Worm (Caenorhabditis elegans): ENCODE measurements around the gene C18F10.7.
A peak's percentile ranks its signal among the peaks of the same experiment; 100 is the strongest.

The C18F10.7 gene

DNA sequence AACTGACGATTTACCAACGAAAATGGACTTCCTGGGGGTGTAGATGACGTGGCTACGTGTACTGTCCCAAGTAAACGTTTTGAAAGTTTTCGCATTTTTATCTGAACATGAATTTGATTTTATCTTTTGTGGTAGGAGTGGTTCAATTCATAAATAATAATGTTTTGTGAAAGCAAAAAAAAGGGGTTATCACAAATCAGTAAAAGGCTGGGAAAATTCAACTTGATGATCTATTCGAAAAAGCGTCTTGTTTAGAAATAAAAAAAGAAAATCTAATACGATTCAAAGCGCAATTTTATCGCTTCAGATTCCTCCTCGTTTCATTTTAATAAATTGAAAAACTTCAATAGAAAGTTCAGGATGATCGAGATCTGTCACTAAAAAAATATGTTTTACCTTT lies 46.0 kb upstream of the C18F10.7 start, which contains the start of gene C56G2.5:
TSS of gene C56G2.5 (minus strand) at position 101 of the 400 bp plus-strand sequence.
- no peak for TF ChIP-seq jun-1 (tag; optimal IDR thresholded peaks at IDR 0.05)
- peak in 1 of 2 experiments; percentile 38 for TF ChIP-seq unc-62 (GFP tag; optimal IDR thresholded peaks at IDR 0.05 in 1 of 2)
- TF ChIP-seq unc-62 (tag; optimal IDR thresholded peaks at IDR 0.05), result no peak

DNA sequence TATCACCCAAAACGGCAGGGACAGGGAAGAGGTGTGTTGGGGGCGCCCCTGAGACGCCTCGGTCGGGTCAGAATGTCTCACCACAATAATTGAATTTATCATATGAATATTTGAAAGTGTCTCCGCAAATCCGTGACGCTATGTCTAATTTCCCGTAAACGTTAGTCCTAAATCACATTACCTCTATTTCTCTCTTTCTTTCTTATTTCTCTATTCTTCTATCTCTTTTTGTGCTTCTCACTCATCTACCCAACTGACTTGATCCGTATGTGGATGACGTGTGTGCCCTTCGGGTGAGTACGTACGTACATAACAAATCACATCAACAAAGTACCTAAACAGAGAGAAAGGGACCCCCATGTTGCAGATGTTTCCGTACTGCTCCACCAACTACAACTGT lies 39.2 kb upstream of the C18F10.7 start:
- TF ChIP-seq ctbp-1 (GFP tag; IDR thresholded peaks at IDR 0.05) (peak; percentile 64; the same call in 1 of the 2 replicates), egl-43 (GFP tag; IDR thresholded peaks at IDR 0.05) (no peak), unc-62 (GFP tag; optimal IDR thresholded peaks at IDR 0.05 in 1 of 2) (peak in 1 of 2 experiments; percentile 8), unc-62 (tag; optimal IDR thresholded peaks at IDR 0.05) (no peak), ces-1 (GFP tag; optimal IDR thresholded peaks at IDR 0.05) (peak; percentile 93), saeg-2 (GFP tag; IDR thresholded peaks at IDR 0.05) (no peak), fkh-10 (GFP tag; optimal IDR thresholded peaks at IDR 0.05) (peak; percentile 92)

DNA sequence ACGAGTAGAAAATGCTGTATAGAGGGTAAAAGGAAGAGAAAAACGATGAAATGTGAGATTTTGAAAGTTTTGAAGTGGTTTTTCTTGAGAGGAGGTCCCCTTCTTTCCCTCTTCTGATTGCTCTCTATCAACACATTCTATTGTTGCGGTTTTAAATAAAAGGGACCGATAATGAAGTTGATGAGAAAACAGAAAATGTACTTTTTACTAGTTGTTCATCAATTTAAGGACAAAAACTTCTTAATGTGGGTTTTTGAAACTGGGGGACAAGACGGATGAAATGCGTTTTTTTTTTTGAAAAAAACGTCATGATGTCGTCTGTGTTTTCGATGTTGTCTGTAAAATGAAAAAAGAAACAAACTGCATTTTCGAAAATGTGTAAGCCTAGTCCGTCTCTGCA lies 38.6 kb upstream of the C18F10.7 start:
- TF ChIP-seq zip-11 (GFP tag; IDR thresholded peaks at IDR 0.05) (no peak), aha-1 (tag) (peak; percentile 93)

ce11 chrIII:6315515-6315914 lies 37.4 kb upstream of the C18F10.7 start:
- peak in 1 of 2 experiments; percentile 98 for TF ChIP-seq unc-62 (GFP tag; optimal IDR thresholded peaks at IDR 0.05 in 1 of 2)
- TF ChIP-seq unc-62 (tag; optimal IDR thresholded peaks at IDR 0.05), result no peak
- no peak for TF ChIP-seq F49E8.2 (tag; optimal IDR thresholded peaks at IDR 0.05; ENCODE audit: borderline replicate concordance)

DNA sequence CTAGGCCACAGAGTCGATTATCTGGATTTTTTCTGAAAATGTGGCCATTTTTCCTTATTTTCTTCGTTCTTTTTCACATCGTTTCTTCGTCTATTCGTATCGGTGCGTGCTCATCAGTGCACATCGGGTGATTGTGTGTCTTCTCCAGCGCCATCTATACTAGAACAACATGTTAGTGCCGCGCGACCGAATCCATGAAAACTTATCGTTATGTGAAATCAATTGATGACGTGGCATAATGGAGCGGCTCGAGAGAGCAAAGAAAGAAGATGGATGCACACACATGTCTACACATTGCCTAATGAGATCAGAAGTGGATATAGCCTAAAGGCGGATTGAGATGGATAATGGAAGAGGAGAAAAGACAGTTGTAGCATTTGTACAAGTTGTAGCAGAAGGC lies 34.1 kb upstream of the C18F10.7 start:
- TF ChIP-seq aha-1 (tag), result peak; percentile 56
- TF ChIP-seq aly-2 (tag; optimal IDR thresholded peaks at IDR 0.05), result no peak
- peak in 1 of 2 experiments; percentile 74 for TF ChIP-seq unc-62 (GFP tag; optimal IDR thresholded peaks at IDR 0.05 in 1 of 2)
- TF ChIP-seq unc-62 (tag; optimal IDR thresholded peaks at IDR 0.05), result no peak
- no peak for TF ChIP-seq dve-1 (tag; optimal IDR thresholded peaks at IDR 0.05; ENCODE audit: insufficient read depth)

ce11 chrIII:6311452-6311851 lies 33.3 kb upstream of the C18F10.7 start:
- TF ChIP-seq Y75B8A.6 (GFP tag; IDR thresholded peaks at IDR 0.05) (no peak), hmg-1.1 (GFP tag; IDR thresholded peaks at IDR 0.05) (no peak), mdt-29 (GFP tag; IDR thresholded peaks at IDR 0.05) (no peak), lim-7 (GFP tag; IDR thresholded peaks at IDR 0.05) (no peak), unc-39 (tag; optimal IDR thresholded peaks at IDR 0.05) (no peak), mxl-3 (GFP tag; optimal IDR thresholded peaks at IDR 0.05) (no peak)

- TF ChIP-seq fkh-10 (GFP tag; optimal IDR thresholded peaks at IDR 0.05) (peak; percentile 39), ces-1 (GFP tag; optimal IDR thresholded peaks at IDR 0.05) (peak; percentile 61), cey-2 (tag; optimal IDR thresholded peaks at IDR 0.05; ENCODE audit: borderline replicate concordance, insufficient read depth) (no peak)
These were observed 32.2 kb upstream of the C18F10.7 start for ce11 chrIII:6310352-6310751.

- TF ChIP-seq tag-97 (GFP tag; IDR thresholded peaks at IDR 0.05) (no peak), egl-27 (tag; optimal IDR thresholded peaks at IDR 0.05) (no peak), Y5F2A.4 (GFP tag; optimal IDR thresholded peaks at IDR 0.05) (no peak), jun-1 (tag; optimal IDR thresholded peaks at IDR 0.05) (no peak), F26F4.8 (GFP tag; conservative IDR thresholded peaks at IDR 0.05) (no peak), daf-8 (GFP tag; IDR thresholded peaks at IDR 0.05) (no peak), arid-1 (GFP tag; conservative IDR thresholded peaks at IDR 0.05) (no peak), set-16 (GFP tag; IDR thresholded peaks at IDR 0.05) (no peak), pha-4 (GFP tag; IDR thresholded peaks at IDR 0.05) (no peak), pha-4 (tag; optimal IDR thresholded peaks at IDR 0.05) (no peak), zfp-2 (tag; optimal IDR thresholded peaks at IDR 0.05) (no peak), madf-5 (GFP tag; IDR thresholded peaks at IDR 0.05) (no peak), fkh-10 (GFP tag; optimal IDR thresholded peaks at IDR 0.05) (no peak), zag-1 (tag; optimal IDR thresholded peaks at IDR 0.05) (no peak), snpc-4 (tag; optimal IDR thresholded peaks at IDR 0.05) (no peak), lin-29 (GFP tag; IDR thresholded peaks at IDR 0.05) (no peak), lin-1 (GFP tag; IDR thresholded peaks at IDR 0.05) (no peak), nhr-41 (GFP tag; IDR thresholded peaks at IDR 0.05) (no peak), lin-13 (GFP tag; optimal IDR thresholded peaks at IDR 0.05) (no peak), dve-1 (tag; optimal IDR thresholded peaks at IDR 0.05; ENCODE audit: insufficient read depth) (no peak), sdz-12 (GFP tag; optimal IDR thresholded peaks at IDR 0.05) (no peak)
These were observed 30.9 kb upstream of the C18F10.7 start, which contains the start of gene gar-2 for ce11 chrIII:6309066-6309465. Gene gar-2, plus strand, starts transcription at chrIII:6309366.

Data from whole organism, L4 larva.